Worm (Caenorhabditis elegans): ENCODE results near the gene F17C8.7.

- TF ChIP-seq attf-5 (GFP tag; optimal IDR thresholded peaks at IDR 0.05) (no peak), nhr-80 (tag; optimal IDR thresholded peaks at IDR 0.05) (no peak), ama-1 (optimal IDR thresholded peaks at IDR 0.05) (no peak), ama-1 (GFP tag; optimal IDR thresholded peaks at IDR 0.05) (no peak), dpl-1 (GFP tag; optimal IDR thresholded peaks at IDR 0.05) (no peak), pha-4 (tag; optimal IDR thresholded peaks at IDR 0.05) (no peak), ztf-18 (tag; optimal IDR thresholded peaks at IDR 0.05) (no peak), lsl-1 (GFP tag; optimal IDR thresholded peaks at IDR 0.05) (no peak), D2030.7 (GFP tag; IDR thresholded peaks at IDR 0.05) (no peak), ceh-58 (GFP tag; IDR thresholded peaks at IDR 0.05) (no peak), him-1 (tag; optimal IDR thresholded peaks at IDR 0.05) (no peak), F52B5.7 (tag; optimal IDR thresholded peaks at IDR 0.05) (no peak), nhr-179 (tag; optimal IDR thresholded peaks at IDR 0.05) (no peak), attf-6 (GFP tag; IDR thresholded peaks at IDR 0.05) (no peak), ceh-27 (GFP tag; optimal IDR thresholded peaks at IDR 0.05) (no peak)
Measured at ce11 chrIII:4688356-4688755, 47.2 kb upstream of the F17C8.7 start, which contains the start of gene tag-243.
